Fruit fly (Drosophila melanogaster) S2 (cell line): ENCODE data around the gene Spn28F.

Experiments used
- CG8478 ChIP-seq: fragments of >200 bp; optimal IDR thresholded peaks from 2 replicates; lab custom pipeline; 2018
- CTCF ChIP-seq, 2 experiments: fragments of >200 bp; optimal IDR thresholded peaks; 2 replicates each; lab custom pipeline; 2018

DNA sequence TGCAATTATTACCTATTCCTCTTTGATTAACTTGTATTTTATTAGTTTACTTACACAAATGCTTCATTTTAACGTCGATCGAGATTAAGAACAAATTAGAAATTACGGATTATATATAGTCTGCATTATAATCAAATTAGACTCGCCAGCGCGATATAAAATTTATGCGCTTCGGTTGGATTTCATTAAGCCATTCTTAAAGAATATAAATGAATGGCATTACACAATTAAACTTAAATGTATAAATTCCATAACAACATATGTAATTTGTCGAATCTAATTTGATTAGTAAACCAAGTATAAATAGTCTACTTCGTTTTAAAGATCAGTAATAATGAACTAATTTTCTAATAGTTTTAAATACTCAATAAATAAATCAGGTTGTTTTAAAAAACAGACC, at the start of gene Spn28F:
- TF ChIP-seq CTCF (optimal IDR thresholded peaks at IDR 0.05; lab: Kevin White, UChicago) (no peak), CG8478 (lab: Kevin White, UChicago) (no peak)
